Worm (Caenorhabditis elegans) whole organism, L4/young adult: ENCODE data around the gene pgp-10.

Experiments
- W03F9.2 ChIP-seq: fragments of 150-350 bp; optimal IDR thresholded peaks from 2 replicates; lab custom pipeline; 2014; ENCODE audit warnings: missing biosample characterization, missing genetic modification characterization
- dao-5 ChIP-seq: sonication (generic microtip); optimal IDR thresholded peaks from 2 replicates; lab custom pipeline; 2016; ENCODE audit warnings: missing genotype, missing genetic modification characterization, moderate library complexity, missing compliant biosample characterization
- him-1 ChIP-seq: sonication (generic microtip); optimal IDR thresholded peaks from 2 replicates; lab custom pipeline; 2016; ENCODE audit warnings: missing genotype, missing genetic modification reagents, missing genetic modification characterization, missing compliant biosample characterization

DNA sequence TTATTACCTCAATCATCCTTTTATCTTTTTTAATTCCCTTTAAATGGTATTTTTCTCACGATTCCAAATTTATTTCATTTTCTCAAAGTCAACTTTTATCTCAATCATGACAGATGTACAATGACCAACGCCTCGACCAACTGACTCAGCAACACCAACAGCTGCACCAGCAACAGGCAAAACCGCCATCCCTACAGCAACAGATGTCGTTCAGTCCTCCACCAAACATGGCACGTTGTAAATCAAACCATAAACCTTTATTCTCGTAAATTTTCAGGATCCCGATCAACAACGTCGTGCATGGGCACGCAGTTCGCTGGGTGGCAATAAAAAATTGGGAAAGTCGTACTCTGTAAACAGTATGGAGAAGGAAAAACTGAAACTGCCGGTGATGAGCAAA is 3.9 kb downstream of the pgp-10 start:
- TF ChIP-seq him-1 (tag; lab: Kevin White, UChicago) (no peak), dao-5 (no peak), W03F9.2 (tag; lab: Kevin White, UChicago) (no peak)
